Worm (Caenorhabditis elegans): ENCODE data around the gene wdr-5.2.
A peak's percentile ranks its signal among the peaks of the same experiment; 100 is the strongest.

The wdr-5.2 gene

DNA sequence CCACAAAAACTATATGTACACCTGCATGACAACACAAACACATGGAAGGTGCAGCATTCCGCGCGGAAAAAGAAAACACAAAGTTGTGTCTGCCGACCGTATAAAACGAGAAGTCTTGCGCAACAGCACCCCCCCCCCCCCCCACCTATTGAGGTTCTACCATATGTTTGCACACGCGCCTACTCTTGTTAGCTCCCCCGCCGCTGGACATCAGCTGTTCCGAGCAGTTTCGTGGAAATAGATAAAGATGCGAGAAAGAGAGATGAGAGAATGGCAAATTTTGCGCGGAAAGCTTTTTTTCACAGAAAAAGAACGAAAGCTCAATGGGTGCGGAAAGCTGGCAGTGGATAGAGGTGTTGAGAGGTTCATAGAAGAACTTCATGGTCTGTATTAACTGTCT, 14.3 kb upstream of the wdr-5.2 start:
- TF ChIP-seq Y79H2A.3 (GFP tag; conservative IDR thresholded peaks at IDR 0.05) (no peak), B0336.3 (GFP tag; IDR thresholded peaks at IDR 0.05) (no peak), lsy-27 (tag; optimal IDR thresholded peaks at IDR 0.05; ENCODE audit: borderline replicate concordance, insufficient read depth) (no peak), zfh-2 (GFP tag; conservative IDR thresholded peaks at IDR 0.05) (peak; percentile 68), Y53F4B.3 (GFP tag; IDR thresholded peaks at IDR 0.05) (no peak), mcd-1 (GFP tag; IDR thresholded peaks at IDR 0.05) (no peak), lsl-1 (GFP tag; optimal IDR thresholded peaks at IDR 0.05) (no peak)

ce11 chrX:14338896-14339295, 11.0 kb upstream of the wdr-5.2 start:
- TF ChIP-seq ekl-4 (GFP tag; IDR thresholded peaks at IDR 0.05) (no peak), tbx-9 (tag; optimal IDR thresholded peaks at IDR 0.05; ENCODE audit: borderline replicate concordance) (no peak), Y56A3A.18 (GFP tag; IDR thresholded peaks at IDR 0.05) (no peak), mxl-1 (tag; optimal IDR thresholded peaks at IDR 0.05) (no peak), pha-4 (tag; optimal IDR thresholded peaks at IDR 0.05) (no peak)

- TF ChIP-seq Y56A3A.18 (GFP tag; IDR thresholded peaks at IDR 0.05) = no peak
- TF ChIP-seq lin-35 (GFP tag; optimal IDR thresholded peaks at IDR 0.05) = no peak
- TF ChIP-seq nhr-179 (tag; optimal IDR thresholded peaks at IDR 0.05) = no peak
- no peak for TF ChIP-seq ztf-28 (GFP tag; IDR thresholded peaks at IDR 0.05)
- no peak for TF ChIP-seq madf-6 (GFP tag; IDR thresholded peaks at IDR 0.05)
- no peak for TF ChIP-seq lin-54 (GFP tag; optimal IDR thresholded peaks at IDR 0.05)
- TF ChIP-seq Y53G8AR.9 (GFP tag; conservative IDR thresholded peaks at IDR 0.05) = no peak
- no peak for TF ChIP-seq B0019.2 (GFP tag; conservative IDR thresholded peaks at IDR 0.05)
- no peak for TF ChIP-seq cebp-2 (GFP tag; IDR thresholded peaks at IDR 0.05)
- no peak for TF ChIP-seq F37B4.10 (GFP tag; IDR thresholded peaks at IDR 0.05)
- TF ChIP-seq ccch-3 (GFP tag; optimal IDR thresholded peaks at IDR 0.05) = no peak
- TF ChIP-seq fkh-3 (tag; optimal IDR thresholded peaks at IDR 0.05) = no peak
- TF ChIP-seq C06A6.2 (GFP tag; conservative IDR thresholded peaks at IDR 0.05) = no peak
- TF ChIP-seq Y79H2A.3 (GFP tag; conservative IDR thresholded peaks at IDR 0.05) = no peak
- no peak for TF ChIP-seq sdz-38 (tag; optimal IDR thresholded peaks at IDR 0.05)
- TF ChIP-seq pha-4 (tag; optimal IDR thresholded peaks at IDR 0.05) = no peak
- TF ChIP-seq somi-1 (GFP tag; optimal IDR thresholded peaks at IDR 0.05) = no peak
- no peak for TF ChIP-seq chd-7 (tag; optimal IDR thresholded peaks at IDR 0.05)
- TF ChIP-seq egl-44 (GFP tag; IDR thresholded peaks at IDR 0.05) = no peak
These were observed 10.2 kb upstream of the wdr-5.2 start for ce11 chrX:14339723-14340122.

- TF ChIP-seq ztf-25 (GFP tag; IDR thresholded peaks at IDR 0.05) (no peak), sea-2 (GFP tag; IDR thresholded peaks at IDR 0.05) (no peak), ZK185.1 (tag; optimal IDR thresholded peaks at IDR 0.05; ENCODE audit: poor library complexity, severe bottlenecking) (no peak), nhr-27 (tag; optimal IDR thresholded peaks at IDR 0.05) (no peak), aptf-2 (GFP tag; conservative IDR thresholded peaks at IDR 0.05) (no peak), ztf-18 (tag; optimal IDR thresholded peaks at IDR 0.05) (no peak), B0035.1 (tag; optimal IDR thresholded peaks at IDR 0.05) (no peak), ztf-28 (GFP tag; IDR thresholded peaks at IDR 0.05) (no peak), rcor-1 (GFP tag; IDR thresholded peaks at IDR 0.05) (no peak), nhr-90 (tag; optimal IDR thresholded peaks at IDR 0.05) (no peak), fkh-3 (tag; optimal IDR thresholded peaks at IDR 0.05) (no peak), F57C9.4 (tag; optimal IDR thresholded peaks at IDR 0.05) (no peak), C17E4.6 (GFP tag; IDR thresholded peaks at IDR 0.05) (no peak), unc-130 (GFP tag; optimal IDR thresholded peaks at IDR 0.05) (no peak)
These were observed 9.5 kb upstream of the wdr-5.2 start, which contains the start of gene sel-7 for ce11 chrX:14340381-14340780. Gene sel-7 (minus strand): TSS chrX:14340481.
